Fruit fly (Drosophila melanogaster) S2 (cell line): Measurements from ENCODE around the gene CG17192.

Experiments
- CG8478 ChIP-seq: fragments of >200 bp; optimal IDR thresholded peaks from 2 replicates; lab custom pipeline; 2018
- CTCF ChIP-seq, 2 experiments: fragments of >200 bp; optimal IDR thresholded peaks; 2 replicates each; lab custom pipeline; 2018

- TF ChIP-seq CG8478 (lab: Kevin White, UChicago) (no peak), CTCF (optimal IDR thresholded peaks at IDR 0.05; lab: Kevin White, UChicago) (no peak)
These were observed 37.8 kb downstream of the CG17192 start for dm6 chr3R:26980282-26980691.
